Worm (Caenorhabditis elegans): ENCODE measurements around the gene B0454.5.

B0454.5 gene

DNA sequence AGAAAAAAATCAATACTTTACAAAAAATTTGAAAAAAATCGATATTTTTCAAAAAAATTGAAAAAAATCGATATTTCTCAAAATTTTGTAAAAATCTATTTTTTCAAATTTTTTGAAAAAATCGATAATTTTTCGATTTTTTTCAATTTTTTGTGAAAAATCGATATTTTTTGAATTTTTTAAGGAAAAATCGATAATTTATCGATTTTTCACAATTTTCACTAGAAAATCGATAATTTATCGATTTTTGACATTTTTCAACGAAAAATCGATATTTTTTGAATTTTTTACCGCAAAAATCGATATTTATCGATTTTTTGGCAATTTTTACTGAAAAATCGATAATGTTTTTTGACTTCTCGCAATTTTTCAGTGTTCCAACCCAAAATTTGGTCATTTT lies 24.7 kb downstream of the B0454.5 start:
- TF ChIP-seq elt-2 (tag; optimal IDR thresholded peaks at IDR 0.05) (no peak), unc-55 (GFP tag; optimal IDR thresholded peaks at IDR 0.05) (no peak), F13H6.1 (tag; optimal IDR thresholded peaks at IDR 0.05) (no peak), ceh-22 (tag; optimal IDR thresholded peaks at IDR 0.05) (no peak), ceh-48 (tag; optimal IDR thresholded peaks at IDR 0.05) (peak; percentile 62)

DNA sequence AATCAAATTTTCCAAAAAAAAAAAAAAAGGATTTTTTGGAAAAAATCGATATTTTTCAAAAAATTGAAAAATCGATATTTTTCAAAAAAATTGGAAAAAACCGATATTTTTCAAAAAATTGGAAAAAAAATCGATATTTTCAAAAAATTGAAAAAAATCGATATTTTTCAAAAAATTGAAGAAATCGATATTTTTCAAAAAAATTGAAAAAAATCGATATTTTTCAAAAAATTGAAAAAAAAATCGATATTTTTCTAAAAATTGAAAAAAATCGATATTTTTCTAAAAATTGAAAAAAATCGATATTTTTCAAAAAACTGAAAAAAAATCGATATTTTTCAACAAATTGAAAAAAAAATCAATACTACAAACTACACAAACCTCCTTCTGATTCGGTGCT lies 25.3 kb downstream of the B0454.5 start:
- no peak for TF ChIP-seq ttx-3 (tag; optimal IDR thresholded peaks at IDR 0.05)
- no peak for TF ChIP-seq ahr-1 (tag; optimal IDR thresholded peaks at IDR 0.05)
- no peak for TF ChIP-seq fax-1 (tag; optimal IDR thresholded peaks at IDR 0.05)
- TF ChIP-seq hlh-15 (tag; optimal IDR thresholded peaks at IDR 0.05), result no peak
- no peak for TF ChIP-seq F13H6.1 (tag; optimal IDR thresholded peaks at IDR 0.05)
- TF ChIP-seq ceh-48 (tag; optimal IDR thresholded peaks at IDR 0.05), result peak; percentile 52
- no peak for TF ChIP-seq lim-6 (tag; optimal IDR thresholded peaks at IDR 0.05)

DNA sequence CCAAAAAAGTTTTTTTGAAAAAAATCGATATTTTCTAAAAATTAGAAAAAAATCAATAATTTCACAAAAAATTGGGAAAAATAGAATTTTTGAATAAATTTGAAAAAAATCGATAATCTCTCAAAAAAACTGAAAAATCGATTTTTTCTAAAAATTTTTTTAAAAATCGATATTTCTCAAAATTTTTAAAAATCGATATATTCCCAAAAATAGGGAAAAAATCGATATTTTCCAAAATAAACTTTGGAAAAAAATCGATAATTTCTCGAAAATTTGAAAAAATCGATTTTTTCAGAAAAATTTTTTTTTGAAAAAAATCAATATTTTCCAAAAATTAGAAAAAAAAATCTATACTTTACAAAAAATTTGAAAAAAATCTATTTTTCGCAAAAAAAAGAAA lies 26.0 kb downstream of the B0454.5 start:
- no peak for TF ChIP-seq che-1 (tag; optimal IDR thresholded peaks at IDR 0.05)
- TF ChIP-seq hlh-8 (tag; optimal IDR thresholded peaks at IDR 0.05), result no peak
- peak; percentile 20 for TF ChIP-seq ceh-48 (tag; optimal IDR thresholded peaks at IDR 0.05)
- TF ChIP-seq ceh-34 (tag; optimal IDR thresholded peaks at IDR 0.05), result no peak

DNA sequence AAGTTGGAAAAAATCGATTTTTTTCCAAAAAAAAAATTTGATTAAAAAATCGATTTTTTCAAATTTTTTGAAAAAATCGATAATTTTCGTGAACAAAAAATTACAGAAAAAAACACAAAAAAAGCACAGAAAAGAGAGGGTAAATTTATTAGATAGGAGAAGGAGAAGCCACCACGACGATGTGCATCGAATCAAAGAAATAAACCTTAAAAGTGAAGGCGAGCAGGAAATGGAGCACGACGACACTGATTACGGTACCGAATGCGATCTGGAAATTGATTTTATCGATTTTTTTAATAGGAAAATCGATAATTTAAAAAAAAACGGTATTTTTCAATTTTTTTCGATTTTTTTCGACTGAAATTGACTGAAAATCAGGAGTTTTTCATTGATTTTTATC lies 26.4 kb downstream of the B0454.5 start:
- TF ChIP-seq nfya-1 (tag; optimal IDR thresholded peaks at IDR 0.05), result no peak
- no peak for TF ChIP-seq mec-3 (tag; optimal IDR thresholded peaks at IDR 0.05; ENCODE audit: borderline replicate concordance)
- no peak for TF ChIP-seq hlh-6 (tag; optimal IDR thresholded peaks at IDR 0.05)
- TF ChIP-seq ceh-22 (tag; optimal IDR thresholded peaks at IDR 0.05), result no peak
- no peak for TF ChIP-seq ceh-9 (tag; optimal IDR thresholded peaks at IDR 0.05)
- no peak for TF ChIP-seq pax-1 (tag; optimal IDR thresholded peaks at IDR 0.05)
- TF ChIP-seq dmd-4 (tag; optimal IDR thresholded peaks at IDR 0.05; ENCODE audit: borderline replicate concordance), result no peak
- TF ChIP-seq ceh-14 (tag; optimal IDR thresholded peaks at IDR 0.05), result no peak
- no peak for TF ChIP-seq ceh-30 (tag; optimal IDR thresholded peaks at IDR 0.05)
- TF ChIP-seq K02D7.2 (tag; optimal IDR thresholded peaks at IDR 0.05), result no peak
- TF ChIP-seq elt-4 (tag; optimal IDR thresholded peaks at IDR 0.05), result no peak
- TF ChIP-seq madf-2 (tag; optimal IDR thresholded peaks at IDR 0.05), result no peak
- TF ChIP-seq pha-2 (tag; optimal IDR thresholded peaks at IDR 0.05), result no peak
- no peak for TF ChIP-seq ahr-1 (tag; optimal IDR thresholded peaks at IDR 0.05)
- TF ChIP-seq C08G9.2 (tag; optimal IDR thresholded peaks at IDR 0.05), result no peak
- no peak for TF ChIP-seq ceh-2 (tag; optimal IDR thresholded peaks at IDR 0.05)

DNA sequence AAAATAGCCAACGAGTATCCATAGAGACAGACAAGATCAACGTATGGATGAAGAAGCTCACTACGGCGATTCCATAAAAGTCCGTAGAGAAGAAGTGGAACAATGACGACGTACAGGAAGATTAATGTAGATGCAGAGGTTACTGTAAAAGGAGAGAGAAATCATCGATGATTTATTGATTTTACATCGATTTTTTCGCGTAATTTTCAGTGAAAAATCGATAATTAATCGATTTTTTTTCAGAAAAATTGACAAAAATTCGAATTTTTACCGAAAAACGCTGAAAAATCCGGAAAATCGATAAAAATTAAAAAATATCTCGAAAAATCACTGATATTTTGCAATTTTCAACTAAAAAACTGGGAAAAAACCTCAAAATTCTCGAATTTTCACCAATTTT lies 27.7 kb downstream of the B0454.5 start:
- TF ChIP-seq sox-4 (tag; optimal IDR thresholded peaks at IDR 0.05) (no peak), ceh-48 (tag; optimal IDR thresholded peaks at IDR 0.05) (peak; percentile 15)

DNA sequence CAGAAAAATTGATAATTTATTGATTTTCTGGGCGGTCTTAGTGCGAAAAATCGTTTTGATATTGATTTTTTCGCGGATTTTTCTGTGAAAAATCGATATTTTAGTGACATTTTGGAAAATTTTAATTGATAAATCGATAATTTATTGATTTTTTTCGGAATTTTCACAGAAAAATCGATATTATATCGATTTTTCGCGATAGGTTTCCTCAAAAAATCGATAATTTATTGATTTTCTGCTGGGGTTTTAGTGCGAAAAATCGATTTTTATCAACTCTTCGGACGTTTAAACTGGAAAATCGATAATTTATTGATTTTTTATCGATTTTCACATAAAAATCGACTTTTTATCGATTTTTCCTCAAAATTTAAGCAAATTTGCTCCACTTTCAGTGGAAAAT lies 28.8 kb downstream of the B0454.5 start:
- TF ChIP-seq ceh-48 (tag; optimal IDR thresholded peaks at IDR 0.05), result peak; percentile 33
- TF ChIP-seq madf-2 (tag; optimal IDR thresholded peaks at IDR 0.05), result no peak
- no peak for TF ChIP-seq C08G9.2 (tag; optimal IDR thresholded peaks at IDR 0.05)

DNA sequence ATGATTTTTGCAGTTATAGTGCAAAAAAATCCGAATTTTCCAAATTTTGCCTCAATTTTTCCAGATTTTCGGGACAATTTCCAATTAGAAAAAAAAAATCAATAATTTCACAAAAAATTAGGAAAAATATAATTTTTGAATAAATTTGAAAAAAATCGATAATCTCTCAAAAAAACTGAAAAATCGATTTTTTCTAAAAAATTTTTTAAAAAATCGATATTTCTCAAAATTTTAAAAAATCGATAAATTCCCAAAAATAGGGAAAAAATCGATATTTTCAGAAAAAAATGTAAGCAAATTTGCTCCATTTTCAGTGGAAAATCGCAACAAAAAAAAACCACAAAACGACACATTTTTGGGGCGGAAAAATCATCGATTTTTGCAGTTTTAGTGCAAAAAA lies 29.2 kb downstream of the B0454.5 start:
- TF ChIP-seq ttx-3 (tag; optimal IDR thresholded peaks at IDR 0.05), result no peak
- no peak for TF ChIP-seq tbx-2 (tag; optimal IDR thresholded peaks at IDR 0.05)
- TF ChIP-seq ceh-22 (tag; optimal IDR thresholded peaks at IDR 0.05), result no peak
- TF ChIP-seq zip-5 (tag; optimal IDR thresholded peaks at IDR 0.05), result no peak
- no peak for TF ChIP-seq gmeb-2 (tag; optimal IDR thresholded peaks at IDR 0.05)
- TF ChIP-seq T23F11.4 (GFP tag; optimal IDR thresholded peaks at IDR 0.05), result no peak
- no peak for TF ChIP-seq C08G9.2 (tag; optimal IDR thresholded peaks at IDR 0.05)
- no peak for TF ChIP-seq pha-2 (tag; optimal IDR thresholded peaks at IDR 0.05)
- no peak for TF ChIP-seq fkh-6 (tag; optimal IDR thresholded peaks at IDR 0.05)
